Worm (Caenorhabditis elegans): ENCODE measurements around the gene srx-6.

DNA sequence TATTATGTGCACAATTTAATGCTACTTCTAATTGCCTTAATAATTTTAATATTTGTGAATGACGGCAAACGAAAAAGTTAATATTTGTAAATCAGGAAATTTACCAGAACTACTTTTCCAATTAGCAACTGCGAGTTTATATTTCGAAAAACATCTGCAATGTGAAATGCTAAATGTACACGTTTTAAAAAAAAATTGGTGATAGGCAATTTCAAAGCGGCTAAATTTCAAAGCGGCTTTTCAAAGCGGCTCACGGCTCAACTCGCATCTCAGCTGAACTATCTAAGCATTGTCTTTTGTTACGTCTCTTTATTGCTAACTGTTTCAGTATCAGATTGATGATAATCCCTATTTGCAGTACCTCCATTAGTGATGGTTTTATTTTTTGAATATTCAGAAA is 26.7 kb upstream of the srx-6 start, which contains the start of gene srh-187:
- no peak for TF ChIP-seq rnt-1 (tag; optimal IDR thresholded peaks at IDR 0.05)
- TF ChIP-seq hlh-15 (tag; optimal IDR thresholded peaks at IDR 0.05) = no peak
- no peak for TF ChIP-seq sdc-2 (tag; optimal IDR thresholded peaks at IDR 0.05)
- no peak for TF ChIP-seq ceh-9 (tag; optimal IDR thresholded peaks at IDR 0.05)
- no peak for TF ChIP-seq ceh-2 (tag; optimal IDR thresholded peaks at IDR 0.05)
- no peak for TF ChIP-seq fkh-10 (GFP tag; optimal IDR thresholded peaks at IDR 0.05)
- no peak for TF ChIP-seq ahr-1 (tag; optimal IDR thresholded peaks at IDR 0.05)
- TF ChIP-seq F13H6.1 (tag; optimal IDR thresholded peaks at IDR 0.05) = no peak
- no peak for TF ChIP-seq nhr-11 (tag; optimal IDR thresholded peaks at IDR 0.05)

Measured in whole organism, late embryonic.